Worm (Caenorhabditis elegans): ENCODE measurements around the gene H23L24.1.

- TF ChIP-seq ceh-36 (tag; optimal IDR thresholded peaks at IDR 0.05) (no peak), pes-1 (GFP tag; IDR thresholded peaks at IDR 0.05) (no peak), hmg-4 (GFP tag; optimal IDR thresholded peaks at IDR 0.05) (no peak), ama-1 (optimal IDR thresholded peaks at IDR 0.05) (no peak), tbx-11 (GFP tag; IDR thresholded peaks at IDR 0.05) (no peak), aly-1 (tag; optimal IDR thresholded peaks at IDR 0.05) (no peak), hmbx-1 (tag; optimal IDR thresholded peaks at IDR 0.05) (no peak), sea-1 (GFP tag; conservative IDR thresholded peaks at IDR 0.05) (no peak), ets-7 (tag; optimal IDR thresholded peaks at IDR 0.05) (no peak), B0310.2 (tag; optimal IDR thresholded peaks at IDR 0.05) (no peak)
These were observed 10.2 kb upstream of the H23L24.1 start for ce11 chrIV:8708046-8708445.
